Fruit fly (Drosophila melanogaster): Measurements from ENCODE around the gene Pgd.

dm6 chrX:2146574-2146973, 1.6 kb downstream of the Pgd start:
- no peak for TF ChIP-seq lola (GFP tag; optimal IDR thresholded peaks at IDR 0.05)
- TF ChIP-seq h (GFP tag; optimal IDR thresholded peaks at IDR 0.05) = no peak
- no peak for TF ChIP-seq br (GFP tag; optimal IDR thresholded peaks at IDR 0.05)
- TF ChIP-seq foxo (GFP tag; optimal IDR thresholded peaks at IDR 0.05) = no peak

Data from whole organism, wandering third instar larva.